Worm (Caenorhabditis elegans): ENCODE results near the gene F42G4.2.

DNA sequence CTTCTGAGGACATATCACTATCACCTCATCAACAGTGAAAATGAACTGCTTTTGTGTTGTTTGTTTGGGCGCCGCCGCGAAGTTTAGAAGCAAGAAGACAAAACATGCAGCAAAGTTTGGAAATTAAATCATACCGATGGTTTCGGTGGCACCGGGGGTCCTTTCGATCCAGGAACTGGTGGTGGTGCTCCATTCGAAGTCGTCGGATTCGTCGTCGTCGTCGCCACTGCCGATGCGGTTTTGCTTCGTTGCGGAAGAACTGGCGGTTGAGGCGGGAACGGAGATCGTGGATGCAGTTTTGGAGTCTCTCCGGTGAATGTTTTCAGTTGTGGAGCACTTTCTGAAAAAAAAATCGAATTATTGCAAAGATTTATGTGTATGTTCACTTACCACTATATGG is 24.2 kb upstream of the F42G4.2 start:
- TF ChIP-seq unc-62 (GFP tag; optimal IDR thresholded peaks at IDR 0.05) (no peak), nhr-25 (tag; optimal IDR thresholded peaks at IDR 0.05) (no peak)
